Worm (Caenorhabditis elegans) whole organism, L1 larva: ENCODE data around the gene pigc-1.

Experiments used
- ama-1 ChIP-seq: fragments of 150-350 bp; optimal IDR thresholded peaks from 2 replicates; lab custom pipeline; 2014
- ceh-8 ChIP-seq: fragments of 200-800 bp; sonication (Bioruptor generic); optimal IDR thresholded peaks from 2 replicates; lab custom pipeline; 2018; ENCODE audit warnings: mild to moderate bottlenecking, missing genetic modification characterization, moderate library complexity, missing compliant biosample characterization
- dsc-1 ChIP-seq: sonication (generic microtip); optimal IDR thresholded peaks from 2 replicates; lab custom pipeline; 2016; ENCODE audit warnings: mild to moderate bottlenecking, missing genetic modification characterization, missing compliant biosample characterization
- grh-1 ChIP-seq: fragments of 200-800 bp; sonication (Bioruptor generic); IDR thresholded peaks from 2 replicates; pipeline ENCODE4 v1.3.6; 2022; ENCODE audit warnings: missing genetic modification reagents, missing genetic modification characterization, missing compliant biosample characterization
- lin-15B ChIP-seq: fragments of 150-350 bp; sonication (generic microtip); optimal IDR thresholded peaks from 3 replicates; lab custom pipeline; 2014; ENCODE audit warnings: missing biosample characterization, missing genetic modification characterization
- mdl-1 ChIP-seq, 2 experiments: fragments of 150-350 bp; optimal IDR thresholded peaks; 2 replicates each; lab custom pipeline; 2014 to 2017; ENCODE audit warnings: missing biosample characterization in 2 of 2, missing genetic modification characterization in 2 of 2, inconsistent platforms in 1 of 2
- nhr-11 ChIP-seq: fragments of 150-350 bp; optimal IDR thresholded peaks from 2 replicates; lab custom pipeline; 2014; ENCODE audit warnings: missing biosample characterization, missing genetic modification characterization
- nhr-12 ChIP-seq: sonication (generic microtip); optimal IDR thresholded peaks from 2 replicates; lab custom pipeline; 2017; ENCODE audit warnings: missing biosample characterization, missing genetic modification characterization
- nhr-20 ChIP-seq: sonication (generic microtip); optimal IDR thresholded peaks from 2 replicates; lab custom pipeline; 2016; ENCODE audit warnings: mild to moderate bottlenecking, missing genetic modification characterization, missing compliant biosample characterization
- nhr-28 ChIP-seq: fragments of 150-350 bp; optimal IDR thresholded peaks from 2 replicates; lab custom pipeline; 2014; ENCODE audit warnings: missing biosample characterization, missing genetic modification characterization
- nhr-77 ChIP-seq: fragments of 150-350 bp; optimal IDR thresholded peaks from 2 replicates; lab custom pipeline; 2014; ENCODE audit warnings: missing biosample characterization, missing genetic modification characterization
- pqm-1 ChIP-seq: sonication (generic microtip); optimal IDR thresholded peaks from 3 replicates; lab custom pipeline; 2017; ENCODE audit warnings: missing biosample characterization, missing genetic modification characterization
- zag-1 ChIP-seq: fragments of 150-350 bp; optimal IDR thresholded peaks from 2 replicates; lab custom pipeline; 2014; ENCODE audit warnings: missing biosample characterization, missing genetic modification characterization
- ztf-4 ChIP-seq: fragments of 150-350 bp; optimal IDR thresholded peaks from 2 replicates; lab custom pipeline; 2014; ENCODE audit warnings: missing biosample characterization, missing genetic modification characterization

ce11 chrIV:9333007-9333406 is 9.9 kb downstream of the pigc-1 start:
- TF ChIP-seq pqm-1 (tag; lab: Kevin White, UChicago) (no peak), dsc-1 (tag; lab: Kevin White, UChicago) (no peak), nhr-77 (no peak), ceh-8 (GFP tag; lab: Kevin White, UChicago) (no peak), nhr-12 (tag; lab: Kevin White, UChicago) (no peak), ztf-4 (tag; lab: Kevin White, UChicago) (no peak), nhr-28 (tag; lab: Kevin White, UChicago) (no peak), mdl-1 (tag; optimal IDR thresholded peaks at IDR 0.05; lab: Kevin White, UChicago) (no peak), ama-1 (lab: Kevin White, UChicago) (peak; percentile 45), lin-15B (tag; lab: Kevin White, UChicago) (no peak), nhr-11 (tag; lab: Kevin White, UChicago) (no peak), nhr-20 (tag; lab: Kevin White, UChicago) (no peak), grh-1 (GFP tag; lab: Robert Waterston, UW) (no peak), zag-1 (tag; lab: Kevin White, UChicago) (no peak)
